Fruit fly (Drosophila melanogaster) whole organism, adult: ENCODE measurements around the gene CG7394.
A peak's percentile ranks its signal among the peaks of the same experiment; 100 is the strongest.

Source experiments
- CG11617 ChIP-seq: fragments of 200-800 bp; sonication (Bioruptor generic); optimal IDR thresholded peaks from 2 replicates; lab custom pipeline; 2017; ENCODE audit warnings: mild to moderate bottlenecking, missing biosample characterization, missing genetic modification reagents, missing genetic modification characterization
- CG12768 ChIP-seq: fragments of 200-800 bp; sonication (Bioruptor generic); optimal IDR thresholded peaks from 2 replicates; lab custom pipeline; 2017; ENCODE audit warnings: missing biosample characterization, missing genetic modification characterization, mild to moderate bottlenecking, moderate library complexity, missing genetic modification reagents
- CG14711 ChIP-seq: fragments of 200-800 bp; sonication (Bioruptor generic); optimal IDR thresholded peaks from 2 replicates; lab custom pipeline; 2018; ENCODE audit warnings: missing biosample characterization, mild to moderate bottlenecking, missing genetic modification characterization, moderate library complexity
- CG1620 ChIP-seq: fragments of 200-800 bp; sonication (Bioruptor generic); optimal IDR thresholded peaks from 2 replicates; lab custom pipeline; 2016; ENCODE audit warnings: missing biosample characterization, missing genetic modification characterization
- CG33017 ChIP-seq: fragments of 200-800 bp; sonication (Bioruptor generic); optimal IDR thresholded peaks from 2 replicates; lab custom pipeline; 2018; ENCODE audit warnings: missing biosample characterization, mild to moderate bottlenecking, missing genetic modification characterization, moderate library complexity
- CG5204 ChIP-seq: fragments of 200-800 bp; sonication (Bioruptor generic); optimal IDR thresholded peaks from 2 replicates; lab custom pipeline; 2016; ENCODE audit warnings: missing biosample characterization, missing genetic modification characterization
- CG7045 ChIP-seq: fragments of 200-800 bp; sonication (Bioruptor generic); optimal IDR thresholded peaks from 2 replicates; lab custom pipeline; 2017; ENCODE audit warnings: missing biosample characterization, mild to moderate bottlenecking, missing genetic modification characterization
- CG7101 ChIP-seq: fragments of 200-800 bp; sonication (Bioruptor generic); optimal IDR thresholded peaks from 2 replicates; lab custom pipeline; 2018; ENCODE audit warnings: missing biosample characterization, mild to moderate bottlenecking, missing genetic modification characterization, moderate library complexity
- Clk ChIP-seq: fragments of 200-800 bp; sonication (Bioruptor generic); optimal IDR thresholded peaks from 2 replicates; lab custom pipeline; 2017; ENCODE audit warnings: missing biosample characterization, missing genetic modification characterization
- Crg-1 ChIP-seq: fragments of 200-800 bp; sonication (Bioruptor generic); optimal IDR thresholded peaks from 2 replicates; lab custom pipeline; 2016; ENCODE audit warnings: missing biosample characterization, missing genetic modification characterization
- Hr96 ChIP-seq: fragments of 200-800 bp; sonication (Bioruptor generic); optimal IDR thresholded peaks from 2 replicates; lab custom pipeline; 2016; ENCODE audit warnings: missing biosample characterization, missing genetic modification characterization
- Mnt ChIP-seq: fragments of 200-800 bp; sonication (Bioruptor generic); optimal IDR thresholded peaks from 2 replicates; lab custom pipeline; 2016; ENCODE audit warnings: missing biosample characterization, mild to moderate bottlenecking, missing genetic modification characterization
- bab1 ChIP-seq: fragments of 200-800 bp; sonication (Bioruptor generic); optimal IDR thresholded peaks from 3 replicates; lab custom pipeline; 2019; ENCODE audit warnings: missing biosample characterization, mild to moderate bottlenecking, missing genetic modification characterization, moderate library complexity
- cic ChIP-seq: fragments of 200-800 bp; sonication (Bioruptor generic); optimal IDR thresholded peaks from 2 replicates; lab custom pipeline; 2017; ENCODE audit warnings: missing biosample characterization, mild to moderate bottlenecking, missing genetic modification characterization, moderate library complexity
- cnc ChIP-seq, 2 experiments: fragments of >200 bp; optimal IDR thresholded peaks; 2 replicates each; lab custom pipeline; 2017
- kay ChIP-seq: fragments of 200-800 bp; sonication (Bioruptor generic); peaks from one replicate; lab custom pipeline; 2016; ENCODE audit warnings: missing biosample characterization, missing genetic modification characterization, borderline replicate concordance
- ovo ChIP-seq: fragments of 200-800 bp; sonication (Bioruptor generic); optimal IDR thresholded peaks from 2 replicates; lab custom pipeline; 2016; ENCODE audit warnings: missing biosample characterization, missing genetic modification characterization
- pad ChIP-seq: fragments of 200-800 bp; sonication (Bioruptor generic); optimal IDR thresholded peaks from 3 replicates; lab custom pipeline; 2017; ENCODE audit warnings: missing biosample characterization, missing genetic modification characterization, mild to moderate bottlenecking, moderate library complexity, missing genetic modification reagents
- tj ChIP-seq: fragments of 200-800 bp; sonication (Bioruptor generic); optimal IDR thresholded peaks from 3 replicates; lab custom pipeline; 2017; ENCODE audit warnings: missing biosample characterization, mild to moderate bottlenecking, missing genetic modification characterization, moderate library complexity
- toe ChIP-seq: fragments of 200-800 bp; sonication (Bioruptor generic); optimal IDR thresholded peaks from 2 replicates; lab custom pipeline; 2016; ENCODE audit warnings: missing biosample characterization, missing genetic modification characterization

The CG7394 gene

DNA sequence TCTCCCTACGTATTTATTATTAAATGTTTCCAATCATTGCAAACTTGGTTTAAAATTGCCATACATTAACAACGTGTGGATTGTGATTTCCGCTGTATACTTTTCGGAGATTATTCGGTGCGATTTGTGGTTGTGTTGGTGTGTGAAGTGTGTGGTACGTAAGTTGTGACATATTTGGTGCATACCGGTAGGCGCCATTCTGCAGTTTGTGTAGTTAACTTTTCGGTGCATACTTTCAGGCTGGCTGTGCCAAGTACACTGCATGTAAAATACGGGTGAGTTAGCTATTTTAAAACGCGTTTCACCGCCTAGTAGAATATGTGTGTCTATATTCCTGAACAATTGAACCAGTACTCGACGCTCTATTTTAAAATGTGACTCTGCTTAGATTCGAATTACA lies 38.5 kb upstream of the CG7394 start:
- TF ChIP-seq bab1 (GFP tag; lab: Kevin White, UChicago): peak; percentile 40
- TF ChIP-seq CG14711 (tag; lab: Kevin White, UChicago): no peak
- peak; percentile 8 for TF ChIP-seq Crg-1 (GFP tag; lab: Kevin White, UChicago)

DNA sequence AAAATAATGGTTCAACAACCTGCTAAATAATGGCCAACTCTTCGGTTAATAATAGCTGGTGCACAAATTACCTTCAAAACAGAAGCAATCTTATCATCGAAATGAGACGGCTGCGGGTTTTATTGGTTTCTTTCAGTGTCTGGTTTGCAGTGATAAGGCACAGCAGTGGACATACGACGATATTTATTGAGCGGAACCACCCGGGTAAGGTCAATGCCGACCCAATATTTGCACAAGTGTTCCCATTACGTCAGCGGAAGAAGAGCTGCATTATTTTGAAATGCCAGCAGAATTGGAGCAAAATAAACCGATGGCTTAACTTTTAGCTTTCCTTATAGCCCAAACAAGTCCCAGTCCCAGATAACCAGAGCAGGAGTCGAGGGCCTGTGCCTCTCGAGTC lies 36.0 kb upstream of the CG7394 start:
- no peak for TF ChIP-seq CG14711 (tag; lab: Kevin White, UChicago)
- no peak for TF ChIP-seq Mnt (GFP tag; lab: Kevin White, UChicago)
- TF ChIP-seq bab1 (GFP tag; lab: Kevin White, UChicago): no peak
- peak; percentile 61 for TF ChIP-seq kay (GFP tag; lab: Kevin White, UChicago)
- TF ChIP-seq CG12768 (GFP tag; lab: Kevin White, UChicago): no peak
- TF ChIP-seq Clk (GFP tag; lab: Kevin White, UChicago): no peak
- TF ChIP-seq toe (GFP tag; lab: Kevin White, UChicago): no peak
- peak; percentile 20 for TF ChIP-seq tj (GFP tag; lab: Kevin White, UChicago)
- peak; percentile 12 for TF ChIP-seq ovo (GFP tag; lab: Kevin White, UChicago)
- no peak for TF ChIP-seq pad (GFP tag; lab: Kevin White, UChicago)
- no peak for TF ChIP-seq Crg-1 (GFP tag; lab: Kevin White, UChicago)
- no peak for TF ChIP-seq CG5204 (GFP tag; lab: Kevin White, UChicago)
- TF ChIP-seq cnc (optimal IDR thresholded peaks at IDR 0.05; lab: Kevin White, UChicago): no peak
- TF ChIP-seq Hr96 (GFP tag; lab: Kevin White, UChicago): no peak
- no peak for TF ChIP-seq CG33017 (tag; lab: Kevin White, UChicago)
- TF ChIP-seq CG7045 (GFP tag; lab: Kevin White, UChicago): no peak
- no peak for TF ChIP-seq CG7101 (tag; lab: Kevin White, UChicago)
- no peak for TF ChIP-seq cic (GFP tag; lab: Kevin White, UChicago)
- no peak for TF ChIP-seq CG1620
- TF ChIP-seq CG11617 (GFP tag; lab: Kevin White, UChicago): no peak

DNA sequence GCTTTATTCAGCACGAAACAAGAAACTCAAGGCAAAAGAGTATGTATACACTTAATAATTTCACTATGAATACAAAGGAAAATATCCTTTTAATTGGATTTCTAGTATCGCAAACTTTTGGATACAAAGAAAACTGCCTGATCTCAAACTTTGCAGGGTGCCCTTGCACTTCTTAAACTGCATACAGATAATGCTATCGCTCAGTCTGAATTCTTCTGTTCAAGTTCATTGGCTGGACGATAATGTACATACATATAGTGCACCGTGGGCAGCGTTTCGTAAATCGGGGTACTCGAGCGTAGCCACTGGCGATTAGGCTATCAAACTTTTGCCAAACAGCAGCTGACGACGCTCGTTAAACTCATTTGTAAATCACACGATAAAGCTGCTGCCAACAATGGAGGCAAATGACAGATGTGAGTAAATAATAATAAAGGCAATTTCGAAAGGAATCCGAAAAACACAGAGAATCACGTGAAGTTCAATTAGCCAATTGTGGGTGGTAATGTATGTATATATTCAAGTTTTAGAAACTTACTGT lies 35.1 kb upstream of the CG7394 start:
- TF ChIP-seq Clk (GFP tag; lab: Kevin White, UChicago) (no peak), CG12768 (GFP tag; lab: Kevin White, UChicago) (peak; percentile 32), Hr96 (GFP tag; lab: Kevin White, UChicago) (no peak), cic (GFP tag; lab: Kevin White, UChicago) (peak; percentile 64)

dm6 chr3L:11528397-11528923 lies 33.3 kb upstream of the CG7394 start:
- no peak for TF ChIP-seq tj (GFP tag; lab: Kevin White, UChicago)
- TF ChIP-seq Crg-1 (GFP tag; lab: Kevin White, UChicago): peak; percentile 39
- TF ChIP-seq CG12768 (GFP tag; lab: Kevin White, UChicago): peak; percentile 46
- TF ChIP-seq CG7045 (GFP tag; lab: Kevin White, UChicago): peak; percentile 53
- TF ChIP-seq CG5204 (GFP tag; lab: Kevin White, UChicago): no peak
- TF ChIP-seq Mnt (GFP tag; lab: Kevin White, UChicago): peak; percentile 33
- peak; percentile 8 for TF ChIP-seq CG33017 (tag; lab: Kevin White, UChicago)
- TF ChIP-seq cic (GFP tag; lab: Kevin White, UChicago): peak; percentile 57
- TF ChIP-seq CG7101 (tag; lab: Kevin White, UChicago): peak; percentile 37
- peak; percentile 38 for TF ChIP-seq ovo (GFP tag; lab: Kevin White, UChicago)

DNA sequence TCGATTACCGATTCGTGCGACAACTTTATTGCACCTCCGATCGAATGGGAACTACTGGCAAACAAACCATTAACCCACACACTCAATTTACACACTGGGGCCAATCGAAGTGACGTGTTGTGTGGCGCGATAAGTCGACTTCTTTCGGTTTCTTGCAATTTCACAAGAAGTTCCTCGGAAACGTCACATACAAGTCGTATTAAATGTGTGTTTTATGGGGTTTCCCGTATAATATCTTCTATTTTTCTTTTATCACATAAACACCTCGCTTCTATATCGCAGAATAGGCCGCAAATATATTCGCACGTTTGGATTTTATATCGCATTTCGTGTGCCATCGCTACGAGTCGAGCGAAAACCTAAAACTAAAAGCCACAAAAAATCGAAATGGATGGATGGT lies 32.1 kb upstream of the CG7394 start:
- TF ChIP-seq CG12768 (GFP tag; lab: Kevin White, UChicago) (no peak), cic (GFP tag; lab: Kevin White, UChicago) (peak; percentile 43)

DNA sequence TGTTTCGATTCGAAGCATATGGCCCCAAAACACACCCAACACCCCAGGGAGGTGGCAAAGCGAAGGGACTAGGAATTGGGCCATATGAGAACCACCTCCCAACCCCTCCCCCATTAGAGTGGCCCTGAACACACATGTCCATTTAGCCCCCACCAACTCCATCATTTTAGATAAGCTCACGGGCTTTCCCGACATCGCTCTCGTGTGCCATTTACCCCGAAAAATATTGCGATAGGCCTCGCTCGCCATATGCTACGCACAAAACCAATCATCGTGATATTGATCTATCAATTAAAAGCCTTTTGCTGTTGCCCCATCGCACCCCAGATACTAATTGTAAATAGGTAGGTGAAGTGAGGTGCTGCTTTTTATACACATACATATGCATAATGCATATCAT lies 31.4 kb upstream of the CG7394 start:
- TF ChIP-seq CG12768 (GFP tag; lab: Kevin White, UChicago) (no peak), Mnt (GFP tag; lab: Kevin White, UChicago) (no peak), ovo (GFP tag; lab: Kevin White, UChicago) (no peak), Hr96 (GFP tag; lab: Kevin White, UChicago) (no peak)

DNA sequence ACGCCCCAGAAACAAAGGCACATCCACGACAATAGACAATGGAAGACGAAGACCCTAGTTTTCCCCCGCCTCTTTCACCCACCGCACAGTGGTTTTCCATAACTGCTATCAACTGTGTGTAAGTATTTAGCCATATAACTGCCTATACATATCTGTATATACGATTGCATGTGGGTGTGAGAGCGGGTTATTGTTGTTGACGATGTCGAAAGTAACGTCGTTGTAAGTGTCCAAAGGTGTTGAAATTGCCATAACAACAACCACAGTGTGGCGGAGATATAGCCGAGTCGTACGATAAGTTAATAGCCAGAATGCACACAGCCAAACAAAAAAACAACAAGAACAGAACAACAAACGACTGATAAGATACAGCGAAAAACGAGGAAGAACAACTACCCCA lies 30.5 kb upstream of the CG7394 start:
- TF ChIP-seq CG14711 (tag; lab: Kevin White, UChicago) (no peak), Clk (GFP tag; lab: Kevin White, UChicago) (peak; percentile 4), CG33017 (tag; lab: Kevin White, UChicago) (peak; percentile 30), CG7045 (GFP tag; lab: Kevin White, UChicago) (no peak), kay (GFP tag; lab: Kevin White, UChicago) (peak; percentile 23), ovo (GFP tag; lab: Kevin White, UChicago) (no peak), cic (GFP tag; lab: Kevin White, UChicago) (peak; percentile 79), Hr96 (GFP tag; lab: Kevin White, UChicago) (no peak), Mnt (GFP tag; lab: Kevin White, UChicago) (peak; percentile 22), CG12768 (GFP tag; lab: Kevin White, UChicago) (peak; percentile 69)
